Worm (Caenorhabditis elegans) whole organism, L4 larva: ENCODE measurements around the gene srh-275.

ENCODE experiments used
- F37D6.2 ChIP-seq: sonication (generic microtip); optimal IDR thresholded peaks from 2 replicates; lab custom pipeline; 2016; ENCODE audit warnings: mild to moderate bottlenecking, missing genetic modification characterization, missing compliant biosample characterization
- R02D3.7 ChIP-seq: fragments of 150-350 bp; sonication (generic microtip); optimal IDR thresholded peaks from 3 replicates; lab custom pipeline; 2014; ENCODE audit warnings: missing biosample characterization, missing genetic modification characterization
- T26A8.4 ChIP-seq: fragments of 200-800 bp; sonication (Bioruptor generic); IDR thresholded peaks from 2 replicates; pipeline ENCODE4 v1.3.6; 2022; ENCODE audit warnings: missing genetic modification characterization, missing compliant biosample characterization
- ceh-82 ChIP-seq: sonication (generic microtip); optimal IDR thresholded peaks from 2 replicates; lab custom pipeline; 2017; ENCODE audit warnings: missing biosample characterization, missing genetic modification characterization
- dmd-8 ChIP-seq: fragments of 200-800 bp; sonication (Bioruptor generic); IDR thresholded peaks from 2 replicates; pipeline ENCODE4 v1.3.6; 2022; ENCODE audit warnings: missing genetic modification characterization, missing compliant biosample characterization
- lim-7 ChIP-seq: fragments of 200-800 bp; sonication (Bioruptor generic); IDR thresholded peaks from 2 replicates; pipeline ENCODE4 v1.3.6; 2022; ENCODE audit warnings: missing genetic modification characterization, missing compliant biosample characterization
- mep-1 ChIP-seq: fragments of 150-350 bp; sonication (generic microtip); optimal IDR thresholded peaks from 3 replicates; lab custom pipeline; 2014; ENCODE audit warnings: missing biosample characterization, missing genetic modification characterization
- nhr-28 ChIP-seq: fragments of 150-350 bp; optimal IDR thresholded peaks from 2 replicates; lab custom pipeline; 2014; ENCODE audit warnings: missing biosample characterization, missing genetic modification characterization
- pha-4 ChIP-seq, 2 experiments: fragments of 150-350 bp in 1 of 2; fragments of 200-800 bp in 1 of 2; sonication (Bioruptor generic) in 1 of 2; IDR thresholded peaks in 1 of 2; optimal IDR thresholded peaks in 1 of 2; 2 replicates each; pipeline versions ENCODE4 v1.3.6 to Lab custom; 2014 to 2022; ENCODE audit warnings: missing genetic modification characterization in 2 of 2, missing genetic modification reagents in 2 of 2, missing biosample characterization in 1 of 2, missing compliant biosample characterization in 1 of 2
- saeg-2 ChIP-seq: fragments of 200-800 bp; sonication (Bioruptor generic); IDR thresholded peaks from 2 replicates; pipeline ENCODE4 v1.3.6; 2022; ENCODE audit warnings: missing genetic modification reagents, missing genetic modification characterization, missing compliant biosample characterization

- no peak for TF ChIP-seq T26A8.4 (GFP tag; lab: Robert Waterston, UW)
- no peak for TF ChIP-seq dmd-8 (GFP tag; lab: Robert Waterston, UW)
- no peak for TF ChIP-seq mep-1 (tag; lab: Kevin White, UChicago)
- TF ChIP-seq R02D3.7 (tag; lab: Kevin White, UChicago): no peak
- TF ChIP-seq F37D6.2: no peak
- TF ChIP-seq pha-4 (GFP tag; IDR thresholded peaks at IDR 0.05; lab: Robert Waterston, UW): no peak
- TF ChIP-seq pha-4 (tag; optimal IDR thresholded peaks at IDR 0.05; lab: Kevin White, UChicago): no peak
- no peak for TF ChIP-seq ceh-82 (tag; lab: Kevin White, UChicago)
- TF ChIP-seq nhr-28 (tag; lab: Kevin White, UChicago): no peak
- no peak for TF ChIP-seq lim-7 (GFP tag; lab: Robert Waterston, UW)
- TF ChIP-seq saeg-2: no peak
Observed at ce11 chrV:7343522-7343921, 9.3 kb upstream of the srh-275 start, which contains the start of gene srh-244.
